Fruit fly (Drosophila melanogaster): ENCODE measurements around the gene Dys.

DNA sequence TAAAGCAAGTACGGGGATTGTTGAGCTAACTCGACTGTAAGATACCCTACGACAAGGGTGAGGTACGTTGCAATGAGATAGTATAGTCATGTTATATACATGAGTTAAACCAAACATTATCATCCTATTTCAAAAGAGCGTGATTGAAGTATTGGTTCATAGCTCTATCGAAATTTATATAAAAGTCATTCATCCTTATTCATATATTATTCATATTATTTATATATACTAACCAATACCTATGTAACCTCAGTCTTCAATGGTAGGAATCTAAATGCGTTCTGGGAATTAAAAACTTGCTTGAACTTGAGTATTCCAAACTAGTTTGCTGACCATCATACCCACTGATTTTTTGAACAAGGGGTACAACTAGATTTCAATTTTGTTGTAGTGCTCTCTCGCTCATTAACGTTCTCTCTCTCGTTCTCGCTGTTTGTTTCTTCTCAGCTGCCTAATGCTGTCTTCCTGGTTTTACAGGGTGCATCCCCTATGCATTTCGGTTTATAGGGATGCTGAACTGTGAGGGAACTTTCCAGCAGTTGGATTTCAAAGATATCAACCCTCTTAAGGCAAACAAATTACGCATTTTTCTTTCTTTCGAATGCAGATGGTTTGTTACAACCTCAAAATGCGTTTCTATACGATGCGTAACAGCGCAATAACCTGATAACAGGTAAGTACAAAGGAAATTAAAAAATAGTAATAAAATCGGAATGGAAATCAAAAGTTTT, 167.1 kb downstream of the Dys start:
- no peak for TF ChIP-seq topi (GFP tag; optimal IDR thresholded peaks at IDR 0.05)
- TF ChIP-seq CG6854 (GFP tag; optimal IDR thresholded peaks at IDR 0.05): no peak
- TF ChIP-seq dac (GFP tag; optimal IDR thresholded peaks at IDR 0.05): no peak
- TF ChIP-seq pdm3 (GFP tag; optimal IDR thresholded peaks at IDR 0.05): no peak
- no peak for TF ChIP-seq eg (GFP tag; IDR thresholded peaks at IDR 0.05)
- peak; percentile 49 for TF ChIP-seq Eip78C (GFP tag)
- TF ChIP-seq dsx (GFP tag; optimal IDR thresholded peaks at IDR 0.05; ENCODE audit: poor library complexity, severe bottlenecking): no peak
- no peak for TF ChIP-seq vri (GFP tag; optimal IDR thresholded peaks at IDR 0.05)
- no peak for TF ChIP-seq Blimp-1 (GFP tag; optimal IDR thresholded peaks at IDR 0.05)
- TF ChIP-seq Hr39 (GFP tag; optimal IDR thresholded peaks at IDR 0.05): no peak
- TF ChIP-seq OdsH (GFP tag; optimal IDR thresholded peaks at IDR 0.05): no peak
- TF ChIP-seq net (GFP tag; optimal IDR thresholded peaks at IDR 0.05): no peak
- TF ChIP-seq CG10631 (GFP tag; optimal IDR thresholded peaks at IDR 0.05): no peak
- TF ChIP-seq Sox14 (GFP tag; optimal IDR thresholded peaks at IDR 0.05): no peak
